Worm (Caenorhabditis elegans) whole organism, late embryonic: ENCODE measurements around the gene F29F11.20.

ENCODE experiments used
- ceh-6 ChIP-seq: fragments of 200-800 bp; sonication (Bioruptor generic); optimal IDR thresholded peaks from 2 replicates; lab custom pipeline; 2018; ENCODE audit warnings: mild to moderate bottlenecking, missing genetic modification characterization, missing compliant biosample characterization
- ets-4 ChIP-seq: sonication (generic microtip); optimal IDR thresholded peaks from 2 replicates; lab custom pipeline; 2016; ENCODE audit warnings: missing genetic modification characterization, missing compliant biosample characterization
- hlh-8 ChIP-seq: sonication (generic microtip); optimal IDR thresholded peaks from 2 replicates; lab custom pipeline; 2016; ENCODE audit warnings: missing genotype, missing genetic modification characterization, missing compliant biosample characterization
- nfya-1 ChIP-seq: sonication (generic microtip); optimal IDR thresholded peaks from 2 replicates; lab custom pipeline; 2017; ENCODE audit warnings: missing genetic modification characterization, mild to moderate bottlenecking, missing compliant biosample characterization, antibody characterized with exemption, moderate library complexity

- TF ChIP-seq ceh-6 (no peak), nfya-1 (tag; lab: Kevin White, UChicago) (no peak), hlh-8 (tag; lab: Kevin White, UChicago) (no peak), ets-4 (no peak)
Measured at ce11 chrV:10714630-10715029, 26.9 kb downstream of the F29F11.20 start.
